Worm (Caenorhabditis elegans): ENCODE data around the gene bre-2.
A peak's percentile ranks its signal among the peaks of the same experiment; 100 is the strongest.

bre-2 gene

DNA sequence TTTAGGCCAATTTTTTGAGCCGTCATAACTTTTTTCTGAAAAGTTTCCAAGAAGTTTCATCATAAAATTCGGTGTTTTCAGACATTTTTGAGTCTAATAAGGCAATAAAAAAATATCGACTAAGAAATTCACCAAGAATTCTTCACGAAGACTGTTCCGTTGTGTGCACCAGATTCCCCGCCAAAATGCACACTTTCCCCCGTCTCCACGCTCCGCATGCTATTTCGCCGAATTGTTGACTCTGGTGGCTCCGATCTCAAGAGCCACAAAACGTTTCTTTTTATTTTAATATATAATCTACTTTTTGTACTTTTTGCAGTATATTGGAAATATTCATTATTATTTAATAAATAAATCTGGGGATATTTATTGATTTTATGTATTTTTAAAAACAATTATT, 33.9 kb downstream of the bre-2 start:
- TF ChIP-seq eor-1 (tag; optimal IDR thresholded peaks at IDR 0.05) (no peak), mml-1 (tag; optimal IDR thresholded peaks at IDR 0.05) (no peak), elt-2 (tag; optimal IDR thresholded peaks at IDR 0.05) (peak; percentile 4), pha-4 (tag; optimal IDR thresholded peaks at IDR 0.05) (peak; percentile 30), nhr-43 (tag; optimal IDR thresholded peaks at IDR 0.05; ENCODE audit: poor library complexity, severe bottlenecking) (no peak)

DNA sequence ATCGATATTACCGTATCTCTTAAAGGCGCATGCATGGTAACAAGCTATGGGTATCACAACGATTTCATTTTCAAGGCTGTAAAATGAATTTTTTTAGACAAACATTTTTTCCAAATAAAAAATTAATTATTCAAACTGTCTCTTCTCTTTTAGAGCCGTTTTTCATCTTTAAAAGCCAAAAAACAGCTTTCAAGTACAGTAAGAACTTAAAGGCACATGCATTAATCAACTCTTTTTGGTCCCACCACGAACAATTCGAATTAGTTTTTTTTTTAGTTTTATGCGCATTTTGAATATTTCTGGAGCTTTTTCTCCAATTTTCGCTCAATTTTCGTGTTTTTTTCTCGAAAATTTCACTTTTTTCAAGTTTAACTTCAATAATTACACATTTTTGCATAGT, 35.0 kb downstream of the bre-2 start:
- TF ChIP-seq ama-1 (optimal IDR thresholded peaks at IDR 0.05), result no peak
- no peak for TF ChIP-seq nhr-23 (tag; optimal IDR thresholded peaks at IDR 0.05)
- TF ChIP-seq fkh-10 (GFP tag; optimal IDR thresholded peaks at IDR 0.05), result no peak
- no peak for TF ChIP-seq lsy-12 (tag; optimal IDR thresholded peaks at IDR 0.05)
- TF ChIP-seq nhr-237 (tag; optimal IDR thresholded peaks at IDR 0.05), result no peak

DNA sequence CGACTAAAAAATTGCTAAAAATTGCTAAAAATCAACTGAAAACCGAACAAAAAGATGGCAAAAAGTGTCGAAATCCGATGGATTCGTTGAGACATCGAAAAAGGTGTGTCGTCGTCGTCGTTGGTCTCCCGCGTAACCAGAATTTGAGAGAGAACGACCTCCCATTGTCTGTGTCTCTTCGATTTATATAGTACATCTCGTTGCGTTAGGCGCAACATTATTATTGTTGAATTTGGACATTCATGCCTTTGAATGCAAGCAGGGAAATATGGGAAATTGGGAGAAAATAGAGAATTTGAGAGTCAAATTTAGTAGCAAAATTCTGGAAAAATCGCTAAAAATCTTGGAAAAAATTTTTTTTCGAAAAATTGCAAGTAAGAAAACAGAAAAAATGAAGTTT, 35.4 kb downstream of the bre-2 start:
- TF ChIP-seq nhr-25 (tag; optimal IDR thresholded peaks at IDR 0.05), result peak; percentile 22
- peak; percentile 36 for TF ChIP-seq hmg-11 (tag; optimal IDR thresholded peaks at IDR 0.05)
- no peak for TF ChIP-seq nhr-77 (tag; optimal IDR thresholded peaks at IDR 0.05)
- TF ChIP-seq ceh-82 (tag; optimal IDR thresholded peaks at IDR 0.05), result no peak
- TF ChIP-seq fkh-2 (tag; optimal IDR thresholded peaks at IDR 0.05), result no peak
- TF ChIP-seq nhr-237 (tag; optimal IDR thresholded peaks at IDR 0.05), result no peak
- no peak for TF ChIP-seq fos-1 (tag; optimal IDR thresholded peaks at IDR 0.05)
- no peak for TF ChIP-seq lsy-12 (tag; optimal IDR thresholded peaks at IDR 0.05)

DNA sequence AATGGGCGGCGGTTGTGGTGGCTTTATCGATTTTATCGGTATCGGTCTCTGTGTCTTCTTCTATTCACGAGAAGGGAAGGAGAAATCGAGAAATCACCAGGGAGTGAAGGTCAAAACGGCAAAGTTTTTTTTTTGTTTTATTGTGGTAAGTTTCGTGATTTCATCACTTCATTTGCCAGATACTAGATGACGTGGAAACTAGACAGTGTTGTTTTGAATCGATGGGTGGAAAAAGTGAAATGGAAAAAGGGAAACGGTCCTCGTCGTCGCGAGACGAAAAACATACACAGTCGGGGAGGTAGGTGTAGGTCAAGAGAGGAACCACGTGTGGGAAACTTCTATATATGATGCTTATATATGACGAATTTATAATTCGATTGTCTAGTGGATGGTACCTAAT, 38.4 kb downstream of the bre-2 start:
- TF ChIP-seq nfya-1 (tag; optimal IDR thresholded peaks at IDR 0.05; ENCODE audit: insufficient read depth) (no peak), egl-27 (tag; optimal IDR thresholded peaks at IDR 0.05) (no peak), R02D3.7 (tag; optimal IDR thresholded peaks at IDR 0.05) (no peak), nhr-23 (tag; optimal IDR thresholded peaks at IDR 0.05) (peak; percentile 22), aly-2 (tag; optimal IDR thresholded peaks at IDR 0.05) (no peak), sea-2 (GFP tag; optimal IDR thresholded peaks at IDR 0.05) (no peak), ceh-28 (tag; optimal IDR thresholded peaks at IDR 0.05) (peak; percentile 55), nhr-43 (tag; optimal IDR thresholded peaks at IDR 0.05; ENCODE audit: poor library complexity, severe bottlenecking) (peak; percentile 19), nhr-25 (tag; optimal IDR thresholded peaks at IDR 0.05) (peak; percentile 51), zag-1 (tag; optimal IDR thresholded peaks at IDR 0.05) (no peak)

DNA sequence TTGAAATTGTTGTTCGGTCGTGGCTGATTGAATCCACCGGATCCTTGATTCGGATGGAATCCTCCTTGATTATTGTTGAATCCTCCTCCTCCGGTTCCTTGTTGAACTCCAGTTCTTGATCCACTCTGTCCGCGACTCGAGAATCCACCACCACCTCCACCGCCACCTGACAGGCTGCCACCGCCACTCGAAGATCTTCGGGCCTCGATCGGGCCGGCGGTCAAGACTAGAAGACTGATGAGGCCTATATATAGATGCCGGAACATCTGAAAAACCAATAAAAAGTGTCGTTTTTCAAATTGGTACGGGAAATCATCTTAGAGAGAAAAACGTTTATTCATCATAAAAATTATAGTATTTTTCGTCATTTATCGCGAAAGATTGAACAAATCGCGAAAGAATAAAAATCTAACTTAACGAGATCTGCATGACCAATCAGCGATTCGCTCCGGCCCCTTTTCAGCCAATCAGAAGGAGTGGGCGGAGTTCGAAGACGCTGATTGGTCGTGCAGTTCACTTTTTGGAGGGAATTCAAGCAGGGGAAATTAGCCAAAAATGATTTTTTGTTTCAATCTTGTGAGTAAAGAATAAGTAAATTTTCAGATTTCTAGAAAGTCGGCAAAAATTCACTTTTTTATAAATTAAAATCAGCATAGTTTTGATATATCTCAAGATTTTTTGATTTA, 40.1 kb downstream of the bre-2 start, which contains the start of gene pqn-83:
Gene pqn-83 (minus strand): TSS at position 272 of the 686 bp plus-strand sequence.
- TF ChIP-seq mdl-1 (tag; optimal IDR thresholded peaks at IDR 0.05) (no peak), nfya-1 (tag; optimal IDR thresholded peaks at IDR 0.05; ENCODE audit: insufficient read depth) (peak; percentile 78), ceh-9 (tag; optimal IDR thresholded peaks at IDR 0.05) (no peak)

DNA sequence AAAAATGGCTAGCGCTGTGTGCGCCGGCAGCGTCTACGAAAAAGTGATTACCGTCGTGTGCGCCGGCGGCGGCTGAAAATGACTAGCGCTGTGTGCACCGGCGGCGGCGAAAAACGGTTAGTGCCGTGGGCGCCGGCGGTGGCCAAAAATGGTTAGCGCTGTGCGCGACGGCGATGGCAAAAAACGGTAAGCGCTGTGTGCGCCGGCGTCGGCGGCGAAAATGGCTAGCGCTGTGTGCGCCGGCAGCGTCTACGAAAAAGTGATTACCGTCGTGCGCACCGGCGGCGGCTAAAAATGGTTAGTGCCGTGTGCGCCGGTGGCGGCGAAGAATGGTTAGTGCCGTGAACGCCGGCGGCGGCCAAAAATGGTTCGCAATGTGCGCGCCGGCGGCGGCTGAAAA, 47.1 kb downstream of the bre-2 start:
- TF ChIP-seq eor-1 (tag; optimal IDR thresholded peaks at IDR 0.05) (no peak), ceh-16 (tag; optimal IDR thresholded peaks at IDR 0.05) (no peak), elt-3 (tag; optimal IDR thresholded peaks at IDR 0.05) (no peak), fkh-10 (GFP tag; optimal IDR thresholded peaks at IDR 0.05) (no peak), unc-39 (tag; optimal IDR thresholded peaks at IDR 0.05) (no peak), ZK546.5 (tag; optimal IDR thresholded peaks at IDR 0.05) (no peak), ceh-82 (tag; optimal IDR thresholded peaks at IDR 0.05) (no peak), ztf-4 (tag; optimal IDR thresholded peaks at IDR 0.05) (no peak), nhr-12 (tag; optimal IDR thresholded peaks at IDR 0.05) (no peak), sea-2 (GFP tag; optimal IDR thresholded peaks at IDR 0.05) (no peak), fos-1 (tag; optimal IDR thresholded peaks at IDR 0.05) (no peak), ztf-11 (tag; optimal IDR thresholded peaks at IDR 0.05) (no peak), nhr-77 (tag; optimal IDR thresholded peaks at IDR 0.05) (no peak), jun-1 (tag; optimal IDR thresholded peaks at IDR 0.05) (no peak), ceh-28 (tag; optimal IDR thresholded peaks at IDR 0.05) (no peak), R02D3.7 (tag; optimal IDR thresholded peaks at IDR 0.05) (no peak), elt-1 (tag; optimal IDR thresholded peaks at IDR 0.05) (no peak), mml-1 (tag; optimal IDR thresholded peaks at IDR 0.05) (no peak), fkh-2 (tag; optimal IDR thresholded peaks at IDR 0.05) (no peak)
